Fruit fly (Drosophila melanogaster) whole organism, embryonic: Measurements from ENCODE around the gene Grip84.

ENCODE experiments used
- ATbp ChIP-seq: fragments of 200-800 bp; sonication (Bioruptor generic); optimal IDR thresholded peaks from 2 replicates; lab custom pipeline; 2017; ENCODE audit warnings: missing biosample characterization, mild to moderate bottlenecking, missing genetic modification characterization, missing genetic modification reagents
- Adf1 ChIP-seq: fragments of 200-800 bp; sonication (Bioruptor generic); IDR thresholded peaks from 2 replicates; pipeline ENCODE4 v1.3.6; 2022; ENCODE audit warnings: missing biosample characterization, missing genetic modification characterization
- Bteb2 ChIP-seq: fragments of 200-800 bp; sonication (Bioruptor generic); optimal IDR thresholded peaks from 2 replicates; lab custom pipeline; 2016; ENCODE audit warnings: missing biosample characterization, missing genetic modification characterization
- CG10274 ChIP-seq: fragments of 200-800 bp; sonication (Bioruptor generic); optimal IDR thresholded peaks from 3 replicates; lab custom pipeline; 2017; ENCODE audit warnings: missing biosample characterization, mild to moderate bottlenecking, missing genetic modification characterization
- CG10431 ChIP-seq: fragments of 200-800 bp; sonication (Bioruptor generic); optimal IDR thresholded peaks from 3 replicates; lab custom pipeline; 2018; ENCODE audit warnings: missing biosample characterization, mild to moderate bottlenecking, missing genetic modification characterization
- CG10979 ChIP-seq: fragments of 200-800 bp; sonication (Bioruptor generic); optimal IDR thresholded peaks from 2 replicates; lab custom pipeline; 2018; ENCODE audit warnings: missing biosample characterization, mild to moderate bottlenecking, missing genetic modification characterization, moderate library complexity
- CG12155 ChIP-seq: fragments of 200-800 bp; sonication (Bioruptor generic); optimal IDR thresholded peaks from 3 replicates; lab custom pipeline; 2016; ENCODE audit warnings: missing biosample characterization, missing genetic modification characterization
- CG12299 ChIP-seq: fragments of 200-800 bp; sonication (Bioruptor generic); optimal IDR thresholded peaks from 2 replicates; lab custom pipeline; 2018; ENCODE audit warnings: missing biosample characterization, mild to moderate bottlenecking, missing genetic modification characterization
- CG12391 ChIP-seq: fragments of 200-800 bp; sonication (Bioruptor generic); optimal IDR thresholded peaks from 3 replicates; lab custom pipeline; 2018; ENCODE audit warnings: missing biosample characterization, mild to moderate bottlenecking, missing genetic modification characterization, moderate library complexity
- CG12942 ChIP-seq: fragments of 200-800 bp; sonication (Bioruptor generic); optimal IDR thresholded peaks from 3 replicates; lab custom pipeline; 2016; ENCODE audit warnings: missing biosample characterization, missing genetic modification characterization
- CG13123 ChIP-seq: fragments of 200-800 bp; sonication (Bioruptor generic); optimal IDR thresholded peaks from 2 replicates; lab custom pipeline; 2016; ENCODE audit warnings: missing biosample characterization, missing genetic modification characterization
- CG16813 ChIP-seq: fragments of 200-800 bp; sonication (Bioruptor generic); IDR thresholded peaks from 3 replicates; pipeline ENCODE4 v1.3.6; 2022; ENCODE audit warnings: missing biosample characterization, missing genetic modification characterization; ENCODE audit not compliant: partially characterized antibody
- CG34422 ChIP-seq: fragments of 200-800 bp; sonication (Bioruptor generic); IDR thresholded peaks from 3 replicates; pipeline ENCODE4 v1.3.6; 2022; ENCODE audit warnings: missing biosample characterization, missing genetic modification characterization
- CG3838 ChIP-seq: fragments of 200-800 bp; sonication (Bioruptor generic); optimal IDR thresholded peaks from 3 replicates; lab custom pipeline; 2016; ENCODE audit warnings: missing biosample characterization, missing genetic modification characterization
- CG42726 ChIP-seq: fragments of 200-800 bp; sonication (Bioruptor generic); IDR thresholded peaks from 2 replicates; pipeline ENCODE4 v1.3.6; 2022; ENCODE audit warnings: missing biosample characterization, missing genetic modification characterization; ENCODE audit not compliant: partially characterized antibody
- CG7556 ChIP-seq: fragments of 200-800 bp; sonication (Bioruptor generic); optimal IDR thresholded peaks from 2 replicates; lab custom pipeline; 2017; ENCODE audit warnings: missing biosample characterization, mild to moderate bottlenecking, missing genetic modification characterization
- CG7745 ChIP-seq: fragments of 200-800 bp; sonication (Bioruptor generic); optimal IDR thresholded peaks from 2 replicates; lab custom pipeline; 2018; ENCODE audit warnings: missing biosample characterization, mild to moderate bottlenecking, missing genetic modification characterization, moderate library complexity
- CG7839 ChIP-seq: fragments of 200-800 bp; sonication (Bioruptor generic); optimal IDR thresholded peaks from 3 replicates; lab custom pipeline; 2018; ENCODE audit warnings: missing biosample characterization, mild to moderate bottlenecking, missing genetic modification characterization, moderate library complexity
- CG7987 ChIP-seq: fragments of 200-800 bp; sonication (Bioruptor generic); optimal IDR thresholded peaks from 2 replicates; lab custom pipeline; 2018; ENCODE audit warnings: missing biosample characterization, mild to moderate bottlenecking, missing genetic modification characterization, moderate library complexity
- CG8765 ChIP-seq: fragments of 200-800 bp; sonication (Bioruptor generic); IDR thresholded peaks from 2 replicates; pipeline ENCODE4 v1.3.6; 2022; ENCODE audit warnings: missing biosample characterization, missing genetic modification characterization
- CG9797 ChIP-seq: fragments of 200-800 bp; sonication (Bioruptor generic); optimal IDR thresholded peaks from 3 replicates; lab custom pipeline; 2018; ENCODE audit warnings: missing biosample characterization, mild to moderate bottlenecking, missing genetic modification characterization
- Dad ChIP-seq: fragments of 200-800 bp; sonication (Bioruptor generic); optimal IDR thresholded peaks from 3 replicates; lab custom pipeline; 2016; ENCODE audit warnings: missing biosample characterization, missing genetic modification characterization
- ERR ChIP-seq: fragments of 200-800 bp; sonication (Bioruptor generic); optimal IDR thresholded peaks from 2 replicates; lab custom pipeline; 2016; ENCODE audit warnings: missing biosample characterization, missing genetic modification characterization
- Elba2 ChIP-seq: fragments of 200-800 bp; sonication (Bioruptor generic); optimal IDR thresholded peaks from 3 replicates; lab custom pipeline; 2016; ENCODE audit warnings: missing biosample characterization, missing genetic modification characterization
- Ptx1 ChIP-seq: fragments of 200-800 bp; sonication (Bioruptor generic); IDR thresholded peaks from 2 replicates; pipeline ENCODE4 v1.3.6; 2022; ENCODE audit warnings: missing biosample characterization, missing genetic modification characterization
- Trl ChIP-seq, 3 experiments: fragments of >200 bp in 2 of 3; fragments of 200-800 bp in 1 of 3; sonication (Bioruptor generic) in 1 of 3; optimal IDR thresholded peaks; 2 replicates in 1 of 3; 3 replicates in 2 of 3; lab custom pipeline; 2016 to 2017; ENCODE audit warnings: missing biosample characterization in 1 of 3, missing genetic modification characterization in 1 of 3
- Usf ChIP-seq: fragments of 200-800 bp; sonication (Bioruptor generic); optimal IDR thresholded peaks from 2 replicates; lab custom pipeline; 2017; ENCODE audit warnings: missing genotype, missing biosample characterization, missing genetic modification characterization
- ac ChIP-seq: fragments of 200-800 bp; sonication (Bioruptor generic); optimal IDR thresholded peaks from 3 replicates; lab custom pipeline; 2017; ENCODE audit warnings: missing biosample characterization, mild to moderate bottlenecking, missing genetic modification characterization
- ap ChIP-seq: fragments of 200-800 bp; sonication (Bioruptor generic); IDR thresholded peaks from 2 replicates; pipeline ENCODE4 v1.3.6; 2022; ENCODE audit warnings: missing biosample characterization, missing genetic modification characterization
- crc ChIP-seq: fragments of 200-800 bp; sonication (Bioruptor generic); optimal IDR thresholded peaks from 2 replicates; lab custom pipeline; 2016; ENCODE audit warnings: missing biosample characterization, missing genetic modification characterization
- dpn ChIP-seq, 2 experiments: fragments of 200-800 bp; sonication (Bioruptor generic); optimal IDR thresholded peaks; 3 replicates each; lab custom pipeline; 2016; ENCODE audit warnings: missing biosample characterization in 2 of 2, missing genetic modification characterization in 2 of 2
- eve ChIP-seq, 2 experiments: fragments of >200 bp; optimal IDR thresholded peaks; 2 replicates each; lab custom pipeline; 2017; ENCODE audit warnings: missing biosample characterization in 2 of 2, missing genetic modification characterization in 2 of 2
- ewg ChIP-seq: fragments of 200-800 bp; sonication (Bioruptor generic); optimal IDR thresholded peaks from 3 replicates; lab custom pipeline; 2017; ENCODE audit warnings: mild to moderate bottlenecking, missing biosample characterization, missing genetic modification reagents, missing genetic modification characterization
- fu2 ChIP-seq: fragments of 200-800 bp; sonication (Bioruptor generic); optimal IDR thresholded peaks from 2 replicates; lab custom pipeline; 2016; ENCODE audit warnings: missing biosample characterization, missing genetic modification characterization
- grn ChIP-seq: fragments of 200-800 bp; sonication (Bioruptor generic); optimal IDR thresholded peaks from 3 replicates; lab custom pipeline; 2017; ENCODE audit warnings: missing biosample characterization, missing genetic modification characterization
- hbn ChIP-seq: fragments of 200-800 bp; sonication (Bioruptor generic); IDR thresholded peaks from 2 replicates; pipeline ENCODE4 v1.3.6; 2022; ENCODE audit warnings: missing biosample characterization, missing genetic modification characterization; ENCODE audit not compliant: partially characterized antibody
- hkb ChIP-seq, 2 experiments: fragments of 200-800 bp in 1 of 2; fragments of >200 bp in 1 of 2; sonication (Bioruptor generic) in 1 of 2; IDR thresholded peaks in 1 of 2; optimal IDR thresholded peaks in 1 of 2; 2 replicates each; pipeline versions ENCODE4 v1.3.6 to Lab custom; 2017 to 2022; ENCODE audit warnings: missing biosample characterization in 1 of 2, missing genetic modification characterization in 1 of 2
- hth ChIP-seq: fragments of >200 bp; optimal IDR thresholded peaks from 2 replicates; lab custom pipeline; 2017; ENCODE audit warnings: inconsistent platforms
- klu ChIP-seq: fragments of 200-800 bp; sonication (Bioruptor generic); IDR thresholded peaks from 2 replicates; pipeline ENCODE4 v1.3.6; 2022; ENCODE audit warnings: missing biosample characterization, missing genetic modification characterization
- mirr ChIP-seq: fragments of 200-800 bp; sonication (Bioruptor generic); optimal IDR thresholded peaks from 3 replicates; lab custom pipeline; 2018; ENCODE audit warnings: missing biosample characterization, mild to moderate bottlenecking, missing genetic modification characterization
- pnt ChIP-seq: fragments of 200-800 bp; sonication (Bioruptor generic); optimal IDR thresholded peaks from 3 replicates; lab custom pipeline; 2016; ENCODE audit warnings: missing biosample characterization, missing genetic modification characterization
- psq ChIP-seq: fragments of 200-800 bp; sonication (Bioruptor generic); optimal IDR thresholded peaks from 2 replicates; lab custom pipeline; 2017; ENCODE audit warnings: missing biosample characterization, missing genetic modification characterization
- pzg ChIP-seq: fragments of 200-800 bp; sonication (Bioruptor generic); optimal IDR thresholded peaks from 3 replicates; lab custom pipeline; 2018; ENCODE audit warnings: missing biosample characterization, mild to moderate bottlenecking, missing genetic modification characterization, moderate library complexity
- rib ChIP-seq: fragments of 200-800 bp; sonication (Bioruptor generic); IDR thresholded peaks from 2 replicates; pipeline ENCODE4 v1.3.6; 2022; ENCODE audit warnings: missing biosample characterization, missing genetic modification characterization
- run ChIP-seq: fragments of 200-800 bp; sonication (Bioruptor generic); optimal IDR thresholded peaks from 3 replicates; lab custom pipeline; 2018; ENCODE audit warnings: missing biosample characterization, mild to moderate bottlenecking, missing genetic modification characterization
- sr ChIP-seq: fragments of 200-800 bp; sonication (Bioruptor generic); IDR thresholded peaks from 3 replicates; pipeline ENCODE4 v1.3.6; 2022; ENCODE audit warnings: missing biosample characterization, missing genetic modification characterization
- tx ChIP-seq: fragments of 200-800 bp; sonication (Bioruptor generic); optimal IDR thresholded peaks from 2 replicates; lab custom pipeline; 2016; ENCODE audit warnings: missing biosample characterization, missing genetic modification characterization
- wor ChIP-seq: fragments of 200-800 bp; sonication (Bioruptor generic); IDR thresholded peaks from 2 replicates; pipeline ENCODE4 v1.3.6; 2022; ENCODE audit warnings: missing biosample characterization, missing genetic modification characterization
- z ChIP-seq: fragments of 200-800 bp; sonication (Bioruptor generic); IDR thresholded peaks from 3 replicates; pipeline ENCODE4 v1.3.6; 2022; ENCODE audit warnings: missing biosample characterization, missing genetic modification characterization
- zfh1 ChIP-seq: fragments of 200-800 bp; sonication (Bioruptor generic); IDR thresholded peaks from 3 replicates; pipeline ENCODE4 v1.3.6; 2022; ENCODE audit warnings: missing biosample characterization, missing genetic modification characterization
- zfh2 ChIP-seq: fragments of 200-800 bp; sonication (Bioruptor generic); optimal IDR thresholded peaks from 2 replicates; lab custom pipeline; 2016; ENCODE audit warnings: missing biosample characterization, missing genetic modification characterization

The Grip84 gene

DNA sequence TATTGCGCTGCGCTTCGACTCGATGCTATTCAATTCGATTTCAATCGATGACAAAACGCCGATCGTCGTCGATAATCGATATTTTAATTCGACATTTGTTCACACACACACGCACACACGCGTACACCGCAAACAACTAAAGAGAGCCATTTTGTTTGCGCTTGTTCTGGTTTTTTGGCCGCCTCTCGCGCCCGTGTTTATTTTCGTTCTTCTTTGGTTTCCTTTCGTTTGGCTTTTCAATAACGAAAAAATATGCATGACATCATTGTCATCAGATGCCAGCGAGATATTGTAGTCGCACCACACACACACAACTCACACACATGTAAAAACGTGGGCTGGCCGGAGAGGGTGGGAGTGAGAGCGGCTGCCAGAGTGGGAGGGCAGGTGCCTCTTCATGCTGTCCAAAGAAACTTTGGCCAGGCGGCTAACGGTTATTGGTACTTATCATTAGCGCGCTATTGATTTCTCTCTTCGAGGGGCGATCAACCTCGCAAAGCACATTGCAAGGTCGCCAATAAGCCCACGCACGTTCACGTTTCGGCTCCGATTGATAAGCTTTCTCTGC lies 42.6 kb upstream of the Grip84 start (continued):
- TF ChIP-seq CG10979 (tag; lab: Kevin White, UChicago) (no peak), CG16813 (GFP tag; lab: Robert Waterston, UW) (peak; percentile 55), run (no peak), CG3838 (GFP tag; lab: Kevin White, UChicago) (no peak), hth (lab: Kevin White, UChicago) (no peak), CG34422 (GFP tag; lab: Robert Waterston, UW) (peak; percentile 28; the same call in 1 of the 3 replicates), klu (no peak), CG12391 (tag; lab: Kevin White, UChicago) (no peak), psq (GFP tag; lab: Kevin White, UChicago) (no peak), fu2 (GFP tag; lab: Kevin White, UChicago) (no peak), Usf (GFP tag; lab: Kevin White, UChicago) (no peak), ewg (no peak), CG7556 (GFP tag; lab: Kevin White, UChicago) (no peak), CG12155 (GFP tag; lab: Kevin White, UChicago) (no peak), zfh1 (GFP tag; lab: Robert Waterston, UW) (peak; percentile 14; the same call in 1 of the 3 replicates), ap (GFP tag; lab: Robert Waterston, UW) (no peak), CG7987 (GFP tag; lab: Kevin White, UChicago) (no peak), pnt (no peak), CG10274 (GFP tag; lab: Kevin White, UChicago) (no peak), Adf1 (GFP tag; lab: Robert Waterston, UW) (peak; percentile 13; the same call in 1 of the 2 replicates), mirr (GFP tag; lab: Kevin White, UChicago) (peak; percentile 65), CG8765 (GFP tag; lab: Robert Waterston, UW) (no peak), Elba2 (GFP tag; lab: Kevin White, UChicago) (no peak), sr (0 out of 3 replicates have a peak, but pooled peaks have one; percentile 36), ERR (GFP tag; lab: Kevin White, UChicago) (peak; percentile 27), CG10431 (GFP tag; lab: Kevin White, UChicago) (no peak), CG12299 (tag; lab: Kevin White, UChicago) (no peak), Ptx1 (GFP tag; lab: Robert Waterston, UW) (no peak), zfh2 (GFP tag; lab: Kevin White, UChicago) (no peak), dpn (GFP tag; optimal IDR thresholded peaks at IDR 0.05; lab: Kevin White, UChicago) (no peak), eve (GFP tag; optimal IDR thresholded peaks at IDR 0.05; lab: Kevin White, UChicago) (no peak), ac (GFP tag; lab: Kevin White, UChicago) (no peak), CG12942 (no peak), wor (GFP tag; lab: Robert Waterston, UW) (no peak), CG42726 (GFP tag; lab: Robert Waterston, UW) (no peak), Dad (GFP tag; lab: Kevin White, UChicago) (no peak), hkb (optimal IDR thresholded peaks at IDR 0.05; lab: Kevin White, UChicago) (no peak), hkb (GFP tag; IDR thresholded peaks at IDR 0.05; lab: Robert Waterston, UW) (no peak), hbn (GFP tag; lab: Robert Waterston, UW) (peak; percentile 13; the same call in 1 of the 2 replicates), CG9797 (no peak), CG7839 (no peak), Bteb2 (no peak), tx (GFP tag; lab: Kevin White, UChicago) (no peak), CG13123 (GFP tag; lab: Kevin White, UChicago) (no peak), CG7745 (tag; lab: Kevin White, UChicago) (no peak), pzg (GFP tag; lab: Kevin White, UChicago) (no peak), ATbp (GFP tag; lab: Kevin White, UChicago) (no peak), Trl (optimal IDR thresholded peaks at IDR 0.05; lab: Kevin White, UChicago) (peak; percentile 21 to 65), Trl (GFP tag; optimal IDR thresholded peaks at IDR 0.05; lab: Kevin White, UChicago) (no peak), crc (GFP tag; lab: Kevin White, UChicago) (no peak), rib (GFP tag; lab: Robert Waterston, UW) (no peak), z (GFP tag; lab: Robert Waterston, UW) (no peak), grn (GFP tag; lab: Kevin White, UChicago) (peak; percentile 43)
